Fruit fly (Drosophila melanogaster): ENCODE data around the gene CG8360.

CG8360 gene

dm6 chr2L:8204996-8205567 lies 7.7 kb upstream of the CG8360 start, which contains the start of gene SLC5A11 (continued):
- TF ChIP-seq CG1024 (GFP tag; IDR thresholded peaks at IDR 0.05) (peak; percentile 94), Mrtf (GFP tag; IDR thresholded peaks at IDR 0.05) (peak; percentile 94), CG4854 (GFP tag; optimal IDR thresholded peaks at IDR 0.05) (peak; percentile 99), CG11456 (GFP tag; IDR thresholded peaks at IDR 0.05) (peak; percentile 96), nau (GFP tag; optimal IDR thresholded peaks at IDR 0.05) (peak; percentile 98), row (GFP tag; IDR thresholded peaks at IDR 0.05) (peak; percentile 100), H2.0 (GFP tag; IDR thresholded peaks at IDR 0.05) (peak; percentile 100), Dek (tag; optimal IDR thresholded peaks at IDR 0.05) (peak; percentile 96), CG2712 (tag; optimal IDR thresholded peaks at IDR 0.05) (peak; percentile 98), CG6791 (GFP tag; IDR thresholded peaks at IDR 0.05; ENCODE audit: partially characterized antibody) (no peak), run (tag; optimal IDR thresholded peaks at IDR 0.05) (peak; percentile 96), kah (GFP tag; optimal IDR thresholded peaks at IDR 0.05) (peak; percentile 89), CG17912 (GFP tag; optimal IDR thresholded peaks at IDR 0.05) (peak; percentile 59), Lpt (GFP tag; optimal IDR thresholded peaks at IDR 0.05) (no peak), pfk (GFP tag; optimal IDR thresholded peaks at IDR 0.05) (no peak), CG15696 (tag; optimal IDR thresholded peaks at IDR 0.05) (peak; percentile 70), inv (GFP tag; IDR thresholded peaks at IDR 0.05; ENCODE audit: partially characterized antibody) (no peak), lola (GFP tag; optimal IDR thresholded peaks at IDR 0.05) (peak in 1 of 3 experiments; percentile 97), phol (tag; optimal IDR thresholded peaks at IDR 0.05) (peak; percentile 92), caup (GFP tag; optimal IDR thresholded peaks at IDR 0.05; ENCODE audit: severe bottlenecking) (peak; percentile 100), vnd (GFP tag; IDR thresholded peaks at IDR 0.05; ENCODE audit: partially characterized antibody) (no peak), Stat92E (GFP tag; optimal IDR thresholded peaks at IDR 0.05) (peak in 1 of 3 experiments; percentile 98), tll (GFP tag; optimal IDR thresholded peaks at IDR 0.05) (peak in 1 of 2 experiments; percentile 80), CG2889 (GFP tag; IDR thresholded peaks at IDR 0.05) (peak; percentile 91), CG2199 (GFP tag; IDR thresholded peaks at IDR 0.05) (peak; percentile 91), luna (GFP tag; optimal IDR thresholded peaks at IDR 0.05) (peak; percentile 14), slp2 (GFP tag; optimal IDR thresholded peaks at IDR 0.05) (peak; percentile 61), E2f2 (GFP tag; IDR thresholded peaks at IDR 0.05) (peak; percentile 75), CG2678 (tag; optimal IDR thresholded peaks at IDR 0.05) (peak; percentile 99), Side (GFP tag; optimal IDR thresholded peaks at IDR 0.05) (peak; percentile 58), emc (GFP tag; optimal IDR thresholded peaks at IDR 0.05) (peak; percentile 98), Blimp-1 (GFP tag; optimal IDR thresholded peaks at IDR 0.05) (peak; percentile 96), CG9437 (GFP tag; optimal IDR thresholded peaks at IDR 0.05) (peak; percentile 93), CG1647 (GFP tag; optimal IDR thresholded peaks at IDR 0.05) (peak; percentile 99), CG5953 (GFP tag; IDR thresholded peaks at IDR 0.05) (peak; percentile 93), CG4328 (GFP tag; optimal IDR thresholded peaks at IDR 0.05) (peak; percentile 93), HmgD (GFP tag; optimal IDR thresholded peaks at IDR 0.05) (no peak), TFAM (GFP tag; optimal IDR thresholded peaks at IDR 0.05) (peak; percentile 40), tna (GFP tag; IDR thresholded peaks at IDR 0.05; ENCODE audit: partially characterized antibody) (no peak), gfzf (GFP tag; optimal IDR thresholded peaks at IDR 0.05) (peak; percentile 31), Myb (GFP tag; optimal IDR thresholded peaks at IDR 0.05) (peak; percentile 43), NK7.1 (GFP tag; optimal IDR thresholded peaks at IDR 0.05) (peak; percentile 97), mld (GFP tag; IDR thresholded peaks at IDR 0.05; ENCODE audit: partially characterized antibody) (no peak), CG6813 (GFP tag; optimal IDR thresholded peaks at IDR 0.05) (peak; percentile 96), CG10267 (tag; optimal IDR thresholded peaks at IDR 0.05) (peak; percentile 97), CG10209 (GFP tag; optimal IDR thresholded peaks at IDR 0.05) (peak; percentile 94), HLH54F (GFP tag; optimal IDR thresholded peaks at IDR 0.05) (peak; percentile 76), CG15601 (tag; optimal IDR thresholded peaks at IDR 0.05) (peak; percentile 99)
